Worm (Caenorhabditis elegans) whole organism, L1 larva: ENCODE data around the gene spch-1.
A peak's percentile ranks its signal among the peaks of the same experiment; 100 is the strongest.

Experiments
- C34B4.2 ChIP-seq: sonication (generic microtip); optimal IDR thresholded peaks from 2 replicates; lab custom pipeline; 2017; ENCODE audit warnings: mild to moderate bottlenecking, missing genetic modification characterization, missing compliant biosample characterization
- F16B12.6 ChIP-seq: fragments of 150-350 bp; optimal IDR thresholded peaks from 2 replicates; lab custom pipeline; 2014; ENCODE audit warnings: missing biosample characterization, missing genetic modification characterization
- aha-1 ChIP-seq: fragments of 150-350 bp; optimal IDR thresholded peaks from 2 replicates; lab custom pipeline; 2014; ENCODE audit warnings: missing biosample characterization, missing genetic modification characterization
- aly-2 ChIP-seq: fragments of 150-350 bp; optimal IDR thresholded peaks from 2 replicates; lab custom pipeline; 2014; ENCODE audit warnings: missing biosample characterization, missing genetic modification characterization
- ama-1 ChIP-seq: fragments of 150-350 bp; optimal IDR thresholded peaks from 2 replicates; lab custom pipeline; 2014
- blmp-1 ChIP-seq: fragments of 150-350 bp; optimal IDR thresholded peaks from 2 replicates; lab custom pipeline; 2014; ENCODE audit warnings: missing biosample characterization, missing genetic modification characterization
- ceh-63 ChIP-seq: fragments of 200-800 bp; sonication (Bioruptor generic); optimal IDR thresholded peaks from 2 replicates; lab custom pipeline; 2018; ENCODE audit warnings: mild to moderate bottlenecking, missing genetic modification characterization, missing compliant biosample characterization
- ceh-82 ChIP-seq, 3 experiments: fragments of 150-350 bp in 1 of 3; sonication (generic microtip) in 2 of 3; optimal IDR thresholded peaks; 2 replicates each; lab custom pipeline; 2014 to 2017; ENCODE audit warnings: missing biosample characterization in 3 of 3, missing genetic modification characterization in 3 of 3
- dpl-1 ChIP-seq, 3 experiments: fragments of 150-350 bp in 2 of 3; sonication (generic microtip) in 1 of 3; optimal IDR thresholded peaks; 2 replicates each; lab custom pipeline; 2014 to 2017; ENCODE audit warnings: missing biosample characterization in 3 of 3, missing genetic modification characterization in 3 of 3, missing genetic modification reagents in 3 of 3
- efl-1 ChIP-seq, 4 experiments: fragments of 150-350 bp; optimal IDR thresholded peaks in 3 of 4; peaks in 1 of 4; 1 replicate in 1 of 4; 2 replicates in 3 of 4; lab custom pipeline; 2014; ENCODE audit warnings: missing biosample characterization in 2 of 4, missing genetic modification characterization in 2 of 4, missing genetic modification reagents in 2 of 4
- efl-3 ChIP-seq: fragments of 200-800 bp; sonication (Bioruptor generic); optimal IDR thresholded peaks from 2 replicates; lab custom pipeline; 2018; ENCODE audit warnings: mild to moderate bottlenecking, missing genetic modification characterization, missing compliant biosample characterization
- elt-2 ChIP-seq: sonication (generic microtip); optimal IDR thresholded peaks from 2 replicates; lab custom pipeline; 2016; ENCODE audit warnings: missing genetic modification characterization, mild to moderate bottlenecking, inconsistent platforms, missing compliant biosample characterization, missing genetic modification reagents
- elt-3 ChIP-seq, 6 experiments: fragments of 150-350 bp in 1 of 6; sonication (generic microtip); optimal IDR thresholded peaks; 2 replicates each; lab custom pipeline; 2017 to 2018; ENCODE audit warnings: missing biosample characterization in 6 of 6, missing genetic modification characterization in 6 of 6, inconsistent platforms in 1 of 6
- ets-5 ChIP-seq: fragments of 200-800 bp; sonication (Bioruptor generic); IDR thresholded peaks from 2 replicates; pipeline ENCODE4 v1.3.6; 2022; ENCODE audit warnings: missing genetic modification characterization, missing compliant biosample characterization
- fkh-10 ChIP-seq: sonication (generic microtip); optimal IDR thresholded peaks from 2 replicates; lab custom pipeline; 2017; ENCODE audit warnings: missing biosample characterization, missing genetic modification reagents, missing genetic modification characterization
- fos-1 ChIP-seq: fragments of 150-350 bp; optimal IDR thresholded peaks from 2 replicates; lab custom pipeline; 2014; ENCODE audit warnings: missing biosample characterization, missing genetic modification characterization
- hlh-17 ChIP-seq: fragments of 200-800 bp; sonication (Bioruptor generic); optimal IDR thresholded peaks from 2 replicates; lab custom pipeline; 2018; ENCODE audit warnings: missing genetic modification characterization, mild to moderate bottlenecking, missing compliant biosample characterization, moderate library complexity, borderline replicate concordance
- hlh-4 ChIP-seq: sonication (generic microtip); optimal IDR thresholded peaks from 2 replicates; lab custom pipeline; 2016; ENCODE audit warnings: mild to moderate bottlenecking, missing genetic modification characterization, missing compliant biosample characterization
- hpl-2 ChIP-seq: fragments of 150-350 bp; optimal IDR thresholded peaks from 2 replicates; lab custom pipeline; 2014; ENCODE audit warnings: missing biosample characterization, missing genetic modification reagents, missing genetic modification characterization
- irx-1 ChIP-seq: sonication (generic microtip); optimal IDR thresholded peaks from 2 replicates; lab custom pipeline; 2016; ENCODE audit warnings: missing genetic modification characterization, missing compliant biosample characterization
- lin-13 ChIP-seq: fragments of 150-350 bp; optimal IDR thresholded peaks from 2 replicates; lab custom pipeline; 2014; ENCODE audit warnings: missing biosample characterization, missing genetic modification reagents, missing genetic modification characterization
- lin-15B ChIP-seq: fragments of 150-350 bp; sonication (generic microtip); optimal IDR thresholded peaks from 3 replicates; lab custom pipeline; 2014; ENCODE audit warnings: missing biosample characterization, missing genetic modification characterization
- lin-35 ChIP-seq, 2 experiments: fragments of 150-350 bp; optimal IDR thresholded peaks; 2 replicates each; lab custom pipeline; 2014; ENCODE audit warnings: missing biosample characterization in 2 of 2, missing genetic modification characterization in 2 of 2, missing genetic modification reagents in 2 of 2
- lin-39 ChIP-seq: fragments of 150-350 bp; optimal IDR thresholded peaks from 2 replicates; lab custom pipeline; 2014; ENCODE audit warnings: missing biosample characterization, missing genetic modification reagents, missing genetic modification characterization
- mab-9 ChIP-seq: fragments of 200-800 bp; sonication (Bioruptor generic); IDR thresholded peaks from 2 replicates; pipeline ENCODE4 v1.3.6; 2022; ENCODE audit warnings: missing genetic modification reagents, missing genetic modification characterization, missing compliant biosample characterization
- mdl-1 ChIP-seq, 2 experiments: fragments of 150-350 bp; optimal IDR thresholded peaks; 2 replicates each; lab custom pipeline; 2014 to 2017; ENCODE audit warnings: missing biosample characterization in 2 of 2, missing genetic modification characterization in 2 of 2, inconsistent platforms in 1 of 2
- mef-2 ChIP-seq: fragments of 150-350 bp; optimal IDR thresholded peaks from 2 replicates; lab custom pipeline; 2014; ENCODE audit warnings: missing biosample characterization, missing genetic modification characterization
- mep-1 ChIP-seq: fragments of 150-350 bp; optimal IDR thresholded peaks from 2 replicates; lab custom pipeline; 2014; ENCODE audit warnings: missing biosample characterization, missing genetic modification characterization
- nhr-11 ChIP-seq: fragments of 150-350 bp; optimal IDR thresholded peaks from 2 replicates; lab custom pipeline; 2014; ENCODE audit warnings: missing biosample characterization, missing genetic modification characterization
- nhr-12 ChIP-seq: sonication (generic microtip); optimal IDR thresholded peaks from 2 replicates; lab custom pipeline; 2017; ENCODE audit warnings: missing biosample characterization, missing genetic modification characterization
- nhr-237 ChIP-seq: fragments of 150-350 bp; optimal IDR thresholded peaks from 2 replicates; lab custom pipeline; 2014; ENCODE audit warnings: missing biosample characterization, missing genetic modification characterization
- nhr-76 ChIP-seq: sonication (generic microtip); optimal IDR thresholded peaks from 2 replicates; lab custom pipeline; 2017; ENCODE audit warnings: missing biosample characterization, missing genetic modification characterization
- nhr-77 ChIP-seq: fragments of 150-350 bp; optimal IDR thresholded peaks from 2 replicates; lab custom pipeline; 2014; ENCODE audit warnings: missing biosample characterization, missing genetic modification characterization
- nhr-84 ChIP-seq: sonication (generic microtip); optimal IDR thresholded peaks from 2 replicates; lab custom pipeline; 2017; ENCODE audit warnings: missing biosample characterization, missing genetic modification characterization
- nhr-85 ChIP-seq: sonication (generic microtip); peaks from one replicate; lab custom pipeline; 2016; ENCODE audit warnings: missing genetic modification characterization, inconsistent platforms, missing compliant biosample characterization
- nhr-90 ChIP-seq: sonication (generic microtip); optimal IDR thresholded peaks from 2 replicates; lab custom pipeline; 2016; ENCODE audit warnings: mild to moderate bottlenecking, missing genetic modification characterization, missing compliant biosample characterization; ENCODE audit not compliant: poor library complexity
- pag-3 ChIP-seq: sonication (generic microtip); optimal IDR thresholded peaks from 2 replicates; lab custom pipeline; 2017; ENCODE audit warnings: missing genetic modification characterization, mild to moderate bottlenecking, missing compliant biosample characterization, antibody characterized with exemption, borderline replicate concordance; ENCODE audit not compliant: insufficient read depth
- sptf-1 ChIP-seq: fragments of 150-350 bp; optimal IDR thresholded peaks from 2 replicates; lab custom pipeline; 2014; ENCODE audit warnings: missing biosample characterization, missing genetic modification characterization
- sup-37 ChIP-seq: fragments of 200-800 bp; sonication (Bioruptor generic); optimal IDR thresholded peaks from 2 replicates; lab custom pipeline; 2018; ENCODE audit warnings: mild to moderate bottlenecking, missing genetic modification characterization, missing compliant biosample characterization
- tlp-1 ChIP-seq: fragments of 150-350 bp; optimal IDR thresholded peaks from 2 replicates; lab custom pipeline; 2014; ENCODE audit warnings: missing biosample characterization, missing genetic modification characterization
- unc-30 ChIP-seq: sonication (generic microtip); optimal IDR thresholded peaks from 2 replicates; lab custom pipeline; 2017; ENCODE audit warnings: missing biosample characterization, missing genetic modification characterization
- unc-86 ChIP-seq: sonication (generic microtip); optimal IDR thresholded peaks from 2 replicates; lab custom pipeline; 2016; ENCODE audit warnings: missing genetic modification characterization, missing compliant biosample characterization
- zag-1 ChIP-seq: fragments of 150-350 bp; optimal IDR thresholded peaks from 2 replicates; lab custom pipeline; 2014; ENCODE audit warnings: missing biosample characterization, missing genetic modification characterization
- zip-4 ChIP-seq: fragments of 200-800 bp; sonication (Bioruptor generic); optimal IDR thresholded peaks from 2 replicates; lab custom pipeline; 2018; ENCODE audit warnings: mild to moderate bottlenecking, missing genetic modification characterization, moderate library complexity, missing compliant biosample characterization
- ztf-11 ChIP-seq, 2 experiments: sonication (generic microtip); optimal IDR thresholded peaks; 2 replicates each; lab custom pipeline; 2016 to 2017; ENCODE audit warnings: missing genetic modification characterization in 2 of 2, missing biosample characterization in 1 of 2, missing compliant biosample characterization in 1 of 2
- ztf-4 ChIP-seq: fragments of 150-350 bp; optimal IDR thresholded peaks from 2 replicates; lab custom pipeline; 2014; ENCODE audit warnings: missing biosample characterization, missing genetic modification characterization

The spch-1 gene

DNA sequence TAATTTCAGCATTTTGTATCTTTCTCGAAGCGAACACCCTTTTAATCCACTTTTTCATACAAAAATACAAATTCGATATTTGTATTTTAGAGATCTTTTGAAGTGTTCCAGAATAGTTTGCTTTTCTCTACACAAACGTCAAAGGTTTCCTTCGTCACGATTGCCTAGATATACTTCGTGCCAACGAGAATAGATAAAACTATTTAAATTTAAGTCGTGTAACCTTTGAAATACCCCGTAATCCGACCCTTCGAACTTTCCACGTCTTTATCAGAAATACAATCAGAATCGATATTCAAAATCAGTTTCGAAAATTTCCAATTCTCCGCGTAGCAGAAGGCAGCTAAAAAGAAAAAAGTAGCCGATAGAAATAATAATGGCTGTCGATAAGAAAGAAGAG, 21.0 kb downstream of the spch-1 start, which contains the start of gene ttbk-5:
Gene ttbk-5, plus strand, starts transcription at position 301 of the 400 bp plus-strand sequence.
- no peak for TF ChIP-seq nhr-85
- TF ChIP-seq ztf-4 = no peak
- TF ChIP-seq tlp-1 (tag; lab: Kevin White, UChicago) = no peak
- no peak for TF ChIP-seq elt-2 (tag; lab: Kevin White, UChicago)
- no peak for TF ChIP-seq dpl-1 (GFP tag; optimal IDR thresholded peaks at IDR 0.05; lab: Kevin White, UChicago)
- no peak for TF ChIP-seq zag-1 (tag; lab: Kevin White, UChicago)
- TF ChIP-seq fkh-10 (GFP tag; lab: Kevin White, UChicago) = no peak
- no peak for TF ChIP-seq ztf-11 (tag; optimal IDR thresholded peaks at IDR 0.05; lab: Kevin White, UChicago)
- no peak for TF ChIP-seq nhr-11 (tag; lab: Kevin White, UChicago)
- no peak for TF ChIP-seq hlh-4 (tag; lab: Kevin White, UChicago)
- no peak for TF ChIP-seq nhr-12 (tag; lab: Kevin White, UChicago)
- TF ChIP-seq fos-1 = no peak
- TF ChIP-seq unc-30 = no peak
- no peak for TF ChIP-seq ets-5 (GFP tag; lab: Robert Waterston, UW)
- TF ChIP-seq nhr-90 (tag; lab: Kevin White, UChicago) = no peak
- no peak for TF ChIP-seq ama-1 (lab: Kevin White, UChicago)
- TF ChIP-seq lin-35 (GFP tag; optimal IDR thresholded peaks at IDR 0.05; lab: Kevin White, UChicago) = no peak
- TF ChIP-seq nhr-76 = no peak
- no peak for TF ChIP-seq lin-39
- TF ChIP-seq mef-2 = no peak

ce11 chrIV:10089777-10090176, 21.6 kb downstream of the spch-1 start, which contains the start of gene ttr-39:
Gene ttr-39, minus strand, starts transcription at chrIV:10089877.
- TF ChIP-seq hlh-17 (GFP tag; lab: Kevin White, UChicago) (no peak), mab-9 (GFP tag; lab: Robert Waterston, UW) (0 out of 2 replicates have a peak, but pooled peaks have one; percentile 21)

DNA sequence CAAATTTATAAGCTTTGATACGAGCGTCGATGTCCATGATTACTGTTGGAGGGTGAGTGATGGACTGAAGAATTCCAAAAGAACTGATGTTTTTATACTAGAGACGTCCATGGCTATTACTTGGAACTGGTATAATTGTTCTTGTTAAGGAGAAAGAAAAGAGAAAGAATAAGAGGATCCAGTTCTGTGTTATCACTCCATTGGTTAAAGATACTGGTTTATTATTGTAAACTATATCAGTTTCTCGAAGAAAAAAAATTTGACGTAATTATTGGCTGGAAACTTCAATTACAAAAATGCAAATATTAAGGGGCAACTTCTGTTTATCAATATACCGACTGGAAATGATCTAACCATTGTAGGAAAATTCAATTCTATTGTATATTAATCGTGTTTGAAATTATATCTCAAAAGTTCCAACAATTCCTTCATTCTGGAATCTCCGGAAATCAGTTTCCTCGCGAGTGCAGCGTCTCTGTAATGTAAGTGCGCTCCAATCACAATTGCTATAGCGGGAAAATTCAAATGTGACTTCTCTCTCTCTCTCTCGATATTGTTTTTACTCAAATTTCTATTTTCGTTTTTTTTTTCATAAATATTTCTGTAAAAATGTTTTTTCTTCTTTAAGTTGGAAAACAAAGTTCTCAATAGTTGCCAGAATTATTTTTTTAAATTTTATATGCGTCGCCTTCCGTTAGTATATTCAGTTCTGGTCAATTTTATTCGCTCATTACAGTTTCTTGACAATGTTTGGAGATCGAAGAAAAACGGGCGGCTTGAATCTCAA, 25.7 kb downstream of the spch-1 start, which contains the start of the genes col-2 and ndc-80:
Gene col-2, minus strand, starts transcription at position 51 of the 787 bp plus-strand sequence.
Gene ndc-80, plus strand, starts transcription at position 737 of the 787 bp plus-strand sequence.
- TF ChIP-seq lin-13 (GFP tag; lab: Kevin White, UChicago) (peak; percentile 71), C34B4.2 (tag; lab: Kevin White, UChicago) (no peak), mep-1 (tag; lab: Kevin White, UChicago) (peak; percentile 82), ets-5 (GFP tag; lab: Robert Waterston, UW) (no peak), zip-4 (GFP tag; lab: Kevin White, UChicago) (no peak), efl-1 (optimal IDR thresholded peaks at IDR 0.05; lab: Kevin White, UChicago) (peak; percentile 91 to 94), efl-1 (GFP tag; optimal IDR thresholded peaks at IDR 0.05 in 1 of 2; lab: Kevin White, UChicago) (peak; percentile 88 to 99), mef-2 (no peak), F16B12.6 (peak; percentile 58), nhr-84 (tag; lab: Kevin White, UChicago) (no peak), aha-1 (tag; lab: Kevin White, UChicago) (no peak), dpl-1 (GFP tag; optimal IDR thresholded peaks at IDR 0.05; lab: Kevin White, UChicago) (peak; percentile 88 to 92 (median 89)), aly-2 (no peak), sptf-1 (no peak), sup-37 (GFP tag; lab: Kevin White, UChicago) (no peak), blmp-1 (tag; lab: Kevin White, UChicago) (peak; percentile 71), elt-2 (tag; lab: Kevin White, UChicago) (no peak), lin-35 (GFP tag; optimal IDR thresholded peaks at IDR 0.05; lab: Kevin White, UChicago) (peak; percentile 85 to 95), pag-3 (tag; lab: Kevin White, UChicago) (no peak), ztf-11 (tag; optimal IDR thresholded peaks at IDR 0.05; lab: Kevin White, UChicago) (peak in 1 of 2 experiments; percentile 17), mdl-1 (tag; optimal IDR thresholded peaks at IDR 0.05; lab: Kevin White, UChicago) (peak in 1 of 2 experiments; percentile 59), irx-1 (tag; lab: Kevin White, UChicago) (no peak), lin-15B (tag; lab: Kevin White, UChicago) (peak; percentile 87), ceh-82 (tag; optimal IDR thresholded peaks at IDR 0.05; lab: Kevin White, UChicago) (peak in 2 of 3 experiments; percentile 36 to 80), hpl-2 (GFP tag; lab: Kevin White, UChicago) (no peak), hlh-4 (tag; lab: Kevin White, UChicago) (no peak), nhr-11 (tag; lab: Kevin White, UChicago) (no peak), unc-86 (peak; percentile 38), efl-3 (GFP tag; lab: Kevin White, UChicago) (no peak), hlh-17 (GFP tag; lab: Kevin White, UChicago) (no peak), ceh-63 (GFP tag; lab: Kevin White, UChicago) (no peak), nhr-77 (tag; lab: Kevin White, UChicago) (peak; percentile 73), nhr-237 (peak; percentile 51), elt-3 (tag; optimal IDR thresholded peaks at IDR 0.05; lab: Kevin White, UChicago) (peak in 1 of 6 experiments; percentile 68)
